Worm (Caenorhabditis elegans) whole organism, young adult: ENCODE results near the gene fbxa-218.

Experiments used
- C06A6.2 ChIP-seq: fragments of 200-800 bp; sonication (Bioruptor generic); conservative IDR thresholded peaks from 2 replicates; pipeline ENCODE4 v1.3.6; 2022; ENCODE audit warnings: missing genetic modification characterization, missing compliant biosample characterization
- aptf-2 ChIP-seq: fragments of 200-800 bp; sonication (Bioruptor generic); conservative IDR thresholded peaks from 2 replicates; pipeline ENCODE4 v1.3.6; 2022; ENCODE audit warnings: missing genetic modification reagents, missing genetic modification characterization, missing compliant biosample characterization
- attf-3 ChIP-seq: fragments of 200-800 bp; sonication (Bioruptor generic); conservative IDR thresholded peaks from 2 replicates; pipeline ENCODE4 v1.3.6; 2022; ENCODE audit warnings: missing genetic modification reagents, missing genetic modification characterization, missing compliant biosample characterization
- cebp-2 ChIP-seq: fragments of 200-800 bp; sonication (Bioruptor generic); IDR thresholded peaks from 2 replicates; pipeline ENCODE4 v1.3.6; 2022; ENCODE audit warnings: missing genetic modification characterization, missing compliant biosample characterization
- ceh-27 ChIP-seq: fragments of 200-800 bp; sonication (Bioruptor generic); optimal IDR thresholded peaks from 2 replicates; lab custom pipeline; 2018; ENCODE audit warnings: mild to moderate bottlenecking, missing genetic modification characterization, moderate library complexity, missing compliant biosample characterization
- let-526 ChIP-seq: fragments of 200-800 bp; sonication (Bioruptor generic); IDR thresholded peaks from 2 replicates; pipeline ENCODE4 v1.3.6; 2022; ENCODE audit warnings: missing genetic modification reagents, missing genetic modification characterization, missing compliant biosample characterization
- pha-4 ChIP-seq: fragments of 150-350 bp; sonication (generic microtip); optimal IDR thresholded peaks from 2 replicates; lab custom pipeline; 2014; ENCODE audit warnings: missing biosample characterization, missing genetic modification reagents, missing genetic modification characterization

ce11 chrIII:12443880-12444279, 7.6 kb downstream of the fbxa-218 start:
- TF ChIP-seq C06A6.2 = no peak
- no peak for TF ChIP-seq let-526 (GFP tag; lab: Robert Waterston, UW)
- TF ChIP-seq attf-3 (GFP tag; lab: Robert Waterston, UW) = no peak
- TF ChIP-seq cebp-2 (GFP tag; lab: Robert Waterston, UW) = no peak
- TF ChIP-seq aptf-2 (GFP tag; lab: Robert Waterston, UW) = no peak
- no peak for TF ChIP-seq pha-4
- no peak for TF ChIP-seq ceh-27
